Fruit fly (Drosophila melanogaster) whole organism, embryonic: ENCODE results near the gene CG1161.
A peak's percentile ranks its signal among the peaks of the same experiment; 100 is the strongest.

ENCODE experiments used
- ATbp ChIP-seq: fragments of 200-800 bp; sonication (Bioruptor generic); optimal IDR thresholded peaks from 2 replicates; lab custom pipeline; 2017; ENCODE audit warnings: missing biosample characterization, mild to moderate bottlenecking, missing genetic modification characterization, missing genetic modification reagents
- Adf1 ChIP-seq: fragments of 200-800 bp; sonication (Bioruptor generic); IDR thresholded peaks from 2 replicates; pipeline ENCODE4 v1.3.6; 2022; ENCODE audit warnings: missing biosample characterization, missing genetic modification characterization
- Bgb ChIP-seq: fragments of 200-800 bp; sonication (Bioruptor generic); IDR thresholded peaks from 2 replicates; pipeline ENCODE4 v1.3.6; 2022; ENCODE audit warnings: missing biosample characterization, missing genetic modification characterization; ENCODE audit not compliant: partially characterized antibody
- Bteb2 ChIP-seq: fragments of 200-800 bp; sonication (Bioruptor generic); optimal IDR thresholded peaks from 2 replicates; lab custom pipeline; 2016; ENCODE audit warnings: missing biosample characterization, missing genetic modification characterization
- CG10321 ChIP-seq: fragments of 200-800 bp; sonication (Bioruptor generic); IDR thresholded peaks from 2 replicates; pipeline ENCODE4 v1.3.6; 2022; ENCODE audit warnings: missing biosample characterization, missing genetic modification characterization
- CG10431 ChIP-seq: fragments of 200-800 bp; sonication (Bioruptor generic); optimal IDR thresholded peaks from 3 replicates; lab custom pipeline; 2018; ENCODE audit warnings: missing biosample characterization, mild to moderate bottlenecking, missing genetic modification characterization
- CG13287 ChIP-seq: fragments of 200-800 bp; sonication (Bioruptor generic); IDR thresholded peaks from 2 replicates; pipeline ENCODE4 v1.3.6; 2022; ENCODE audit warnings: missing biosample characterization, missing genetic modification characterization; ENCODE audit not compliant: partially characterized antibody
- CG15269 ChIP-seq: fragments of 200-800 bp; sonication (Bioruptor generic); optimal IDR thresholded peaks from 2 replicates; lab custom pipeline; 2018; ENCODE audit warnings: missing biosample characterization, mild to moderate bottlenecking, missing genetic modification characterization, moderate library complexity
- CG15696 ChIP-seq: fragments of 200-800 bp; sonication (Bioruptor generic); optimal IDR thresholded peaks from 2 replicates; lab custom pipeline; 2019; ENCODE audit warnings: missing biosample characterization, mild to moderate bottlenecking, missing genetic modification characterization, moderate library complexity
- CG17912 ChIP-seq: fragments of 200-800 bp; sonication (Bioruptor generic); optimal IDR thresholded peaks from 2 replicates; lab custom pipeline; 2018; ENCODE audit warnings: missing biosample characterization, mild to moderate bottlenecking, missing genetic modification characterization
- CG18262 ChIP-seq: fragments of 200-800 bp; optimal IDR thresholded peaks from 3 replicates; lab custom pipeline; 2019; ENCODE audit warnings: missing biosample characterization, mild to moderate bottlenecking, missing genetic modification characterization, moderate library complexity
- CG34224 ChIP-seq: fragments of 200-800 bp; sonication (Bioruptor generic); IDR thresholded peaks from 3 replicates; pipeline ENCODE4 v1.3.6; 2022; ENCODE audit warnings: missing biosample characterization, missing genetic modification characterization; ENCODE audit not compliant: partially characterized antibody
- CG34422 ChIP-seq: fragments of 200-800 bp; sonication (Bioruptor generic); IDR thresholded peaks from 3 replicates; pipeline ENCODE4 v1.3.6; 2022; ENCODE audit warnings: missing biosample characterization, missing genetic modification characterization
- CG3838 ChIP-seq: fragments of 200-800 bp; sonication (Bioruptor generic); optimal IDR thresholded peaks from 3 replicates; lab custom pipeline; 2016; ENCODE audit warnings: missing biosample characterization, missing genetic modification characterization
- CG4328 ChIP-seq: fragments of 200-800 bp; sonication (Bioruptor generic); optimal IDR thresholded peaks from 3 replicates; lab custom pipeline; 2017; ENCODE audit warnings: missing biosample characterization, missing genetic modification reagents, missing genetic modification characterization
- CG4360 ChIP-seq: fragments of 200-800 bp; sonication (Bioruptor generic); IDR thresholded peaks from 2 replicates; pipeline ENCODE4 v1.3.6; 2022; ENCODE audit warnings: missing biosample characterization, missing genetic modification characterization
- CG7928 ChIP-seq: fragments of 200-800 bp; sonication (Bioruptor generic); optimal IDR thresholded peaks from 2 replicates; lab custom pipeline; 2017; ENCODE audit warnings: missing biosample characterization, mild to moderate bottlenecking, missing genetic modification characterization
- CG7987 ChIP-seq: fragments of 200-800 bp; sonication (Bioruptor generic); optimal IDR thresholded peaks from 2 replicates; lab custom pipeline; 2018; ENCODE audit warnings: missing biosample characterization, mild to moderate bottlenecking, missing genetic modification characterization, moderate library complexity
- CG8290 ChIP-seq, 3 experiments: fragments of 200-800 bp; sonication (Bioruptor generic); optimal IDR thresholded peaks; 2 replicates each; lab custom pipeline; 2016 to 2019; ENCODE audit warnings: missing biosample characterization in 3 of 3, missing genetic modification characterization in 3 of 3, mild to moderate bottlenecking in 2 of 3, moderate library complexity in 1 of 3
- CG8388 ChIP-seq: fragments of 200-800 bp; sonication (Bioruptor generic); optimal IDR thresholded peaks from 2 replicates; lab custom pipeline; 2019; ENCODE audit warnings: missing biosample characterization, mild to moderate bottlenecking, missing genetic modification characterization, moderate library complexity
- CG9797 ChIP-seq: fragments of 200-800 bp; sonication (Bioruptor generic); optimal IDR thresholded peaks from 3 replicates; lab custom pipeline; 2018; ENCODE audit warnings: missing biosample characterization, mild to moderate bottlenecking, missing genetic modification characterization
- Dip2 ChIP-seq: fragments of 200-800 bp; sonication (Bioruptor generic); IDR thresholded peaks from 2 replicates; pipeline ENCODE4 v1.3.6; 2022; ENCODE audit warnings: missing biosample characterization, missing genetic modification characterization
- Eip74EF ChIP-seq, 2 experiments: fragments of 200-800 bp in 1 of 2; fragments of >200 bp in 1 of 2; sonication (Bioruptor generic) in 1 of 2; optimal IDR thresholded peaks; 2 replicates each; lab custom pipeline; 2017 to 2019; ENCODE audit warnings: missing biosample characterization in 2 of 2, missing genetic modification characterization in 2 of 2, mild to moderate bottlenecking in 1 of 2, moderate library complexity in 1 of 2
- Elba2 ChIP-seq: fragments of 200-800 bp; sonication (Bioruptor generic); optimal IDR thresholded peaks from 3 replicates; lab custom pipeline; 2016; ENCODE audit warnings: missing biosample characterization, missing genetic modification characterization
- Ets97D ChIP-seq: fragments of 200-800 bp; sonication (Bioruptor generic); optimal IDR thresholded peaks from 3 replicates; lab custom pipeline; 2016; ENCODE audit warnings: missing biosample characterization, missing genetic modification characterization
- Fer1 ChIP-seq: fragments of 200-800 bp; sonication (Bioruptor generic); optimal IDR thresholded peaks from 2 replicates; lab custom pipeline; 2017; ENCODE audit warnings: missing biosample characterization, mild to moderate bottlenecking, missing genetic modification characterization
- H2.0 ChIP-seq: fragments of 200-800 bp; sonication (Bioruptor generic); IDR thresholded peaks from 2 replicates; pipeline ENCODE4 v1.3.6; 2022; ENCODE audit warnings: missing biosample characterization, missing genetic modification characterization
- Mad ChIP-seq: fragments of 200-800 bp; sonication (Bioruptor generic); optimal IDR thresholded peaks from 2 replicates; lab custom pipeline; 2016; ENCODE audit warnings: missing biosample characterization, missing genetic modification characterization
- NC2α ChIP-seq: fragments of 200-800 bp; sonication (Bioruptor generic); optimal IDR thresholded peaks from 2 replicates; lab custom pipeline; 2016; ENCODE audit warnings: missing biosample characterization, missing genetic modification characterization
- PHDP ChIP-seq: fragments of 200-800 bp; sonication (Bioruptor generic); optimal IDR thresholded peaks from 3 replicates; lab custom pipeline; 2018; ENCODE audit warnings: missing biosample characterization, mild to moderate bottlenecking, missing genetic modification characterization, moderate library complexity
- ash1 ChIP-seq: fragments of 200-800 bp; sonication (Bioruptor generic); optimal IDR thresholded peaks from 2 replicates; lab custom pipeline; 2018; ENCODE audit warnings: missing biosample characterization, mild to moderate bottlenecking, missing genetic modification characterization
- bcd ChIP-seq: fragments of 200-800 bp; sonication (Bioruptor generic); optimal IDR thresholded peaks from 2 replicates; lab custom pipeline; 2017; ENCODE audit warnings: missing biosample characterization, mild to moderate bottlenecking, missing genetic modification characterization
- chn ChIP-seq: fragments of 200-800 bp; sonication (Bioruptor generic); optimal IDR thresholded peaks from 2 replicates; lab custom pipeline; 2016; ENCODE audit warnings: missing biosample characterization, missing genetic modification characterization
- dm ChIP-seq: fragments of 200-800 bp; sonication (Bioruptor generic); optimal IDR thresholded peaks from 3 replicates; lab custom pipeline; 2016; ENCODE audit warnings: missing biosample characterization, missing genetic modification characterization
- gcm ChIP-seq: fragments of 200-800 bp; sonication (Bioruptor generic); optimal IDR thresholded peaks from 2 replicates; lab custom pipeline; 2019; ENCODE audit warnings: missing biosample characterization, mild to moderate bottlenecking, missing genetic modification characterization, moderate library complexity
- gem ChIP-seq: fragments of 200-800 bp; sonication (Bioruptor generic); optimal IDR thresholded peaks from 2 replicates; lab custom pipeline; 2019; ENCODE audit warnings: missing biosample characterization, mild to moderate bottlenecking, missing genetic modification characterization, moderate library complexity
- grn ChIP-seq: fragments of 200-800 bp; sonication (Bioruptor generic); optimal IDR thresholded peaks from 3 replicates; lab custom pipeline; 2017; ENCODE audit warnings: missing biosample characterization, missing genetic modification characterization
- hbn ChIP-seq: fragments of 200-800 bp; sonication (Bioruptor generic); IDR thresholded peaks from 2 replicates; pipeline ENCODE4 v1.3.6; 2022; ENCODE audit warnings: missing biosample characterization, missing genetic modification characterization; ENCODE audit not compliant: partially characterized antibody
- kah ChIP-seq: fragments of 200-800 bp; sonication (Bioruptor generic); optimal IDR thresholded peaks from 2 replicates; lab custom pipeline; 2018; ENCODE audit warnings: missing biosample characterization, mild to moderate bottlenecking, missing genetic modification characterization
- klu ChIP-seq: fragments of 200-800 bp; sonication (Bioruptor generic); IDR thresholded peaks from 2 replicates; pipeline ENCODE4 v1.3.6; 2022; ENCODE audit warnings: missing biosample characterization, missing genetic modification characterization
- psq ChIP-seq: fragments of 200-800 bp; sonication (Bioruptor generic); optimal IDR thresholded peaks from 2 replicates; lab custom pipeline; 2017; ENCODE audit warnings: missing biosample characterization, missing genetic modification characterization
- repo ChIP-seq: fragments of 200-800 bp; sonication (Bioruptor generic); optimal IDR thresholded peaks from 2 replicates; lab custom pipeline; 2016; ENCODE audit warnings: missing biosample characterization, missing genetic modification characterization
- sna ChIP-seq: fragments of 200-800 bp; sonication (Bioruptor generic); IDR thresholded peaks from 2 replicates; pipeline ENCODE4 v1.3.6; 2022; ENCODE audit warnings: missing biosample characterization, missing genetic modification characterization; ENCODE audit not compliant: partially characterized antibody
- tna ChIP-seq: fragments of 200-800 bp; sonication (Bioruptor generic); IDR thresholded peaks from 2 replicates; pipeline ENCODE4 v1.3.6; 2022; ENCODE audit warnings: missing biosample characterization, missing genetic modification characterization; ENCODE audit not compliant: partially characterized antibody
- toy ChIP-seq: fragments of 200-800 bp; sonication (Bioruptor generic); IDR thresholded peaks from 2 replicates; pipeline ENCODE4 v1.3.6; 2022; ENCODE audit warnings: missing biosample characterization, missing genetic modification characterization
- tx ChIP-seq: fragments of 200-800 bp; sonication (Bioruptor generic); optimal IDR thresholded peaks from 2 replicates; lab custom pipeline; 2016; ENCODE audit warnings: missing biosample characterization, missing genetic modification characterization
- vnd ChIP-seq: fragments of 200-800 bp; sonication (Bioruptor generic); IDR thresholded peaks from 3 replicates; pipeline ENCODE4 v1.3.6; 2022; ENCODE audit warnings: missing biosample characterization, missing genetic modification characterization; ENCODE audit not compliant: partially characterized antibody
- zen2 ChIP-seq: fragments of 200-800 bp; sonication (Bioruptor generic); IDR thresholded peaks from 3 replicates; pipeline ENCODE4 v1.3.6; 2022; ENCODE audit warnings: missing biosample characterization, missing genetic modification characterization; ENCODE audit not compliant: partially characterized antibody

Gene CG1161

DNA sequence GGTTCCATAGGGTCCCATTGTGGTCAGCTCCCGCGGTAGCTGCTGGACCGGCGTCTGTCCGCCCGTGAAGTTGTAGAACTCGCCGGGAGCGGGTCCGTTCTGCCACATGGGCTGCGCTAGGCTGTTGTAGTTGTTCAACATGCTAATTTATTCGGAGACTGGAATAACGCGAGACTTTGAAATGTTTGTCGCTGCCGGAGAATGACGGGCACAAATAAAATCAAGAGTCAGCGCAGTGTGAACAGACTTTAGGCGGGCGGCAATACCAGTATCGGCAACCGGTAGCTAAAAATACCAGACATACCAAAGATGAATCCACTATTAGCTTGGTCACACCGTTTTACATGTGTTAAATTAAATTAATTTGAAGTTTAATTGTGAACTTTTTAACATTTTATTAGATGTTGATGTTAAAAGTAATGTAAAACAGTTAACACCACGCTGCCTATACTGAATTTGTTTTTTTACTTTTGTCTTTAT lies 3.1 kb downstream of the CG1161 start, which contains the start of gene Prosbeta7 (continued):
- no peak for TF ChIP-seq CG7987 (GFP tag; lab: Kevin White, UChicago)
- TF ChIP-seq H2.0 (GFP tag; lab: Robert Waterston, UW): no peak
- TF ChIP-seq CG4328 (GFP tag; lab: Kevin White, UChicago): no peak
- peak; percentile 78 for TF ChIP-seq Bgb (GFP tag; lab: Robert Waterston, UW)
- TF ChIP-seq dm (GFP tag; lab: Kevin White, UChicago): peak; percentile 17
- TF ChIP-seq CG8290 (GFP tag; optimal IDR thresholded peaks at IDR 0.05; lab: Kevin White, UChicago): peak; percentile 45
- peak in 1 of 2 experiments; percentile 74 for TF ChIP-seq CG8290 (tag; optimal IDR thresholded peaks at IDR 0.05; lab: Kevin White, UChicago)
- TF ChIP-seq kah (GFP tag; lab: Kevin White, UChicago): no peak
- peak; percentile 90 for TF ChIP-seq CG13287 (GFP tag; lab: Robert Waterston, UW)
- TF ChIP-seq CG3838 (GFP tag; lab: Kevin White, UChicago): no peak
- no peak for TF ChIP-seq CG10321 (GFP tag; lab: Robert Waterston, UW)
- TF ChIP-seq Elba2 (GFP tag; lab: Kevin White, UChicago): peak; percentile 57
- TF ChIP-seq CG34422: peak; percentile 53; the same call in 1 of the 3 replicates
- no peak for TF ChIP-seq klu (GFP tag; lab: Robert Waterston, UW)
- no peak for TF ChIP-seq ash1
- no peak for TF ChIP-seq grn (GFP tag; lab: Kevin White, UChicago)
- TF ChIP-seq Ets97D: peak; percentile 34
- no peak for TF ChIP-seq repo (GFP tag; lab: Kevin White, UChicago)
- TF ChIP-seq Bteb2 (GFP tag; lab: Kevin White, UChicago): no peak
- TF ChIP-seq PHDP (tag; lab: Kevin White, UChicago): no peak
- TF ChIP-seq CG7928 (GFP tag; lab: Kevin White, UChicago): no peak
- TF ChIP-seq Eip74EF (GFP tag; optimal IDR thresholded peaks at IDR 0.05; lab: Kevin White, UChicago): no peak
- TF ChIP-seq CG10431 (GFP tag; lab: Kevin White, UChicago): no peak
- TF ChIP-seq vnd (GFP tag; lab: Robert Waterston, UW): peak; percentile 8; the same call in 1 of the 3 replicates
- TF ChIP-seq Dip2 (GFP tag; lab: Robert Waterston, UW): no peak
- no peak for TF ChIP-seq tx (GFP tag; lab: Kevin White, UChicago)
- 0 out of 2 replicates have a peak, but pooled peaks have one; percentile 18 for TF ChIP-seq tna (GFP tag; lab: Robert Waterston, UW)
- no peak for TF ChIP-seq NC2α (GFP tag; lab: Kevin White, UChicago)
- TF ChIP-seq CG4360 (GFP tag; lab: Robert Waterston, UW): no peak
- peak; percentile 86 for TF ChIP-seq zen2
- no peak for TF ChIP-seq psq (GFP tag; lab: Kevin White, UChicago)
- TF ChIP-seq sna (GFP tag; lab: Robert Waterston, UW): peak; percentile 84
- no peak for TF ChIP-seq chn
- TF ChIP-seq, all 482 proteins: peak for 75

DNA sequence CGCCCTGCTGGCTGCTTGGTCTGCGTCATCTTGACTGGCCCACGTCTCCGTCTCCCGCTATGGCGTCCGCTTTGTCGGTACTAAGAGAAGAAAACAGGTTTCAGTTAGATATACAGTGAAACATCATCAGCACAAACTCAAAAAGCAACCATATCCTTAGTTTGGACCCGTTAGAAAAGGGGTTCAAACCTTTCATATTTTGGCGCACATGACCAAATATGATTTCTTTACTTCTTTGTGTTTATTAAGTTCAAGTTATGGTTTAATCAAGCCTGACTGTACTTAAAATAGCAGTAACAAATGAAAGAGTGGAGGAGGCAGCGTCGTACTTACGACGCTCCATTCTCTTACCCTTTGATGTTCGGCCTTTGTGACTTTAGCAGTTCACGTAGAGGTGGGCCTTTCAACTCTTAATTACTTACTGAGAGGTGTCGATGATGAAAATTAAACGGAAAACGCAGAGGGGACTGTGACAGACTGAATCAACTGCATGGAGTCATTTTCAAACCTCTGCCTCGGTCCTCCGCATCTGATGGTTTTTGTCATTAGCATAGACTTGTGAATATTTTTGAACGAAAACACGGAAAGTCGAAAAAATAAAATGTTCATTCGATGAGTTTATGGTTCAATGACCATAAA lies 6.9 kb downstream of the CG1161 start:
- TF ChIP-seq Mad (GFP tag; lab: Kevin White, UChicago): peak; percentile 74
- TF ChIP-seq CG9797 (GFP tag; lab: Kevin White, UChicago): no peak
- TF ChIP-seq gcm (GFP tag; lab: Kevin White, UChicago): peak; percentile 56
- peak; percentile 35 for TF ChIP-seq CG15696 (tag; lab: Kevin White, UChicago)
- TF ChIP-seq CG34224 (GFP tag; lab: Robert Waterston, UW): no peak
- TF ChIP-seq gem (tag; lab: Kevin White, UChicago): peak; percentile 88
- peak; percentile 71 for TF ChIP-seq ATbp
- no peak for TF ChIP-seq CG17912
- peak; percentile 72 for TF ChIP-seq Adf1
- TF ChIP-seq hbn: no peak
- peak; percentile 81 for TF ChIP-seq CG18262
- peak; percentile 83 for TF ChIP-seq Fer1 (GFP tag; lab: Kevin White, UChicago)
- peak; percentile 68 for TF ChIP-seq CG8388 (GFP tag; lab: Kevin White, UChicago)
- peak; percentile 80 for TF ChIP-seq bcd (GFP tag; lab: Kevin White, UChicago)
- peak; percentile 64; the same call in 1 of the 2 replicates for TF ChIP-seq toy (GFP tag; lab: Robert Waterston, UW)
- peak; percentile 82 for TF ChIP-seq CG15269 (tag; lab: Kevin White, UChicago)
